Worm (Caenorhabditis elegans) whole organism, L1 larva: ENCODE results near the gene R04A9.1.
A peak's percentile ranks its signal among the peaks of the same experiment; 100 is the strongest.

Experiments
- dpl-1 ChIP-seq, 3 experiments: fragments of 150-350 bp in 2 of 3; sonication (generic microtip) in 1 of 3; optimal IDR thresholded peaks; 2 replicates each; lab custom pipeline; 2014 to 2017; ENCODE audit warnings: missing biosample characterization in 3 of 3, missing genetic modification characterization in 3 of 3, missing genetic modification reagents in 3 of 3
- lin-13 ChIP-seq: fragments of 150-350 bp; optimal IDR thresholded peaks from 2 replicates; lab custom pipeline; 2014; ENCODE audit warnings: missing biosample characterization, missing genetic modification reagents, missing genetic modification characterization
- lsy-2 ChIP-seq, 2 experiments: fragments of 150-350 bp; optimal IDR thresholded peaks; 2 replicates each; lab custom pipeline; 2014; ENCODE audit warnings: missing biosample characterization in 2 of 2, missing genetic modification characterization in 2 of 2
- zag-1 ChIP-seq: fragments of 150-350 bp; optimal IDR thresholded peaks from 2 replicates; lab custom pipeline; 2014; ENCODE audit warnings: missing biosample characterization, missing genetic modification characterization

- peak in 2 of 3 experiments; percentile 25 to 43 for TF ChIP-seq dpl-1 (GFP tag; optimal IDR thresholded peaks at IDR 0.05; lab: Kevin White, UChicago)
- TF ChIP-seq lsy-2 (tag; optimal IDR thresholded peaks at IDR 0.05; lab: Kevin White, UChicago): peak in 1 of 2 experiments; percentile 48
- TF ChIP-seq zag-1 (tag; lab: Kevin White, UChicago): no peak
- no peak for TF ChIP-seq lin-13 (GFP tag; lab: Kevin White, UChicago)
Observed at ce11 chrX:388728-389127, 16.0 kb upstream of the R04A9.1 start, which contains the start of gene ceh-93.
